Worm (Caenorhabditis elegans) whole organism, L1 larva: Measurements from ENCODE around the gene R02F2.8.

Experiments
- C04F5.9 ChIP-seq: sonication (generic microtip); optimal IDR thresholded peaks from 2 replicates; lab custom pipeline; 2016; ENCODE audit warnings: missing genetic modification characterization, missing compliant biosample characterization
- C34B4.2 ChIP-seq: sonication (generic microtip); optimal IDR thresholded peaks from 2 replicates; lab custom pipeline; 2017; ENCODE audit warnings: mild to moderate bottlenecking, missing genetic modification characterization, missing compliant biosample characterization
- Y116A8C.19 ChIP-seq: sonication (generic microtip); optimal IDR thresholded peaks from 2 replicates; lab custom pipeline; 2016; ENCODE audit warnings: missing compliant biosample characterization, missing genetic modification characterization, borderline replicate concordance
- alr-1 ChIP-seq: fragments of 200-800 bp; sonication (Bioruptor generic); optimal IDR thresholded peaks from 2 replicates; lab custom pipeline; 2018; ENCODE audit warnings: borderline replicate concordance, mild to moderate bottlenecking, missing genetic modification characterization, missing compliant biosample characterization
- aly-2 ChIP-seq: fragments of 150-350 bp; optimal IDR thresholded peaks from 2 replicates; lab custom pipeline; 2014; ENCODE audit warnings: missing biosample characterization, missing genetic modification characterization
- ama-1 ChIP-seq: fragments of 150-350 bp; optimal IDR thresholded peaks from 2 replicates; lab custom pipeline; 2014
- ceh-63 ChIP-seq: fragments of 200-800 bp; sonication (Bioruptor generic); optimal IDR thresholded peaks from 2 replicates; lab custom pipeline; 2018; ENCODE audit warnings: mild to moderate bottlenecking, missing genetic modification characterization, missing compliant biosample characterization
- ceh-8 ChIP-seq: fragments of 200-800 bp; sonication (Bioruptor generic); optimal IDR thresholded peaks from 2 replicates; lab custom pipeline; 2018; ENCODE audit warnings: mild to moderate bottlenecking, missing genetic modification characterization, moderate library complexity, missing compliant biosample characterization
- ceh-90 ChIP-seq: sonication (generic microtip); optimal IDR thresholded peaks from 2 replicates; lab custom pipeline; 2016; ENCODE audit warnings: missing genetic modification characterization, missing compliant biosample characterization
- dsc-1 ChIP-seq: sonication (generic microtip); optimal IDR thresholded peaks from 2 replicates; lab custom pipeline; 2016; ENCODE audit warnings: mild to moderate bottlenecking, missing genetic modification characterization, missing compliant biosample characterization
- egl-13 ChIP-seq: sonication (generic microtip); optimal IDR thresholded peaks from 2 replicates; lab custom pipeline; 2016; ENCODE audit warnings: missing genotype, missing genetic modification reagents, missing genetic modification characterization, missing compliant biosample characterization
- egl-27 ChIP-seq, 2 experiments: fragments of 150-350 bp in 1 of 2; sonication (generic microtip); optimal IDR thresholded peaks; 3 replicates each; lab custom pipeline; 2017 to 2018; ENCODE audit warnings: missing biosample characterization in 2 of 2, missing genetic modification characterization in 2 of 2, missing genetic modification reagents in 2 of 2
- elt-2 ChIP-seq: sonication (generic microtip); optimal IDR thresholded peaks from 2 replicates; lab custom pipeline; 2016; ENCODE audit warnings: missing genetic modification characterization, mild to moderate bottlenecking, inconsistent platforms, missing compliant biosample characterization, missing genetic modification reagents
- fkh-10 ChIP-seq: sonication (generic microtip); optimal IDR thresholded peaks from 2 replicates; lab custom pipeline; 2017; ENCODE audit warnings: missing biosample characterization, missing genetic modification reagents, missing genetic modification characterization
- fkh-4 ChIP-seq: sonication (generic microtip); optimal IDR thresholded peaks from 2 replicates; lab custom pipeline; 2016; ENCODE audit warnings: missing compliant biosample characterization, missing genetic modification characterization, borderline replicate concordance
- hpl-2 ChIP-seq: fragments of 150-350 bp; optimal IDR thresholded peaks from 2 replicates; lab custom pipeline; 2014; ENCODE audit warnings: missing biosample characterization, missing genetic modification reagents, missing genetic modification characterization
- irx-1 ChIP-seq: sonication (generic microtip); optimal IDR thresholded peaks from 2 replicates; lab custom pipeline; 2016; ENCODE audit warnings: missing genetic modification characterization, missing compliant biosample characterization
- isw-1 ChIP-seq: fragments of 200-800 bp; sonication (Bioruptor generic); IDR thresholded peaks from 2 replicates; pipeline ENCODE4 v1.3.6; 2022; ENCODE audit warnings: missing genetic modification characterization, missing compliant biosample characterization
- jun-1 ChIP-seq: fragments of 150-350 bp; optimal IDR thresholded peaks from 2 replicates; lab custom pipeline; 2014; ENCODE audit warnings: missing biosample characterization, missing genetic modification reagents, missing genetic modification characterization
- lin-14 ChIP-seq: fragments of 200-800 bp; sonication (Bioruptor generic); optimal IDR thresholded peaks from 2 replicates; lab custom pipeline; 2018; ENCODE audit warnings: mild to moderate bottlenecking, missing genetic modification characterization, moderate library complexity, missing compliant biosample characterization
- lin-15B ChIP-seq: fragments of 150-350 bp; sonication (generic microtip); optimal IDR thresholded peaks from 3 replicates; lab custom pipeline; 2014; ENCODE audit warnings: missing biosample characterization, missing genetic modification characterization
- lin-35 ChIP-seq, 2 experiments: fragments of 150-350 bp; optimal IDR thresholded peaks; 2 replicates each; lab custom pipeline; 2014; ENCODE audit warnings: missing biosample characterization in 2 of 2, missing genetic modification characterization in 2 of 2, missing genetic modification reagents in 2 of 2
- lin-39 ChIP-seq: fragments of 150-350 bp; optimal IDR thresholded peaks from 2 replicates; lab custom pipeline; 2014; ENCODE audit warnings: missing biosample characterization, missing genetic modification reagents, missing genetic modification characterization
- lsy-2 ChIP-seq, 2 experiments: fragments of 150-350 bp; optimal IDR thresholded peaks; 2 replicates each; lab custom pipeline; 2014; ENCODE audit warnings: missing biosample characterization in 2 of 2, missing genetic modification characterization in 2 of 2
- mab-9 ChIP-seq: fragments of 200-800 bp; sonication (Bioruptor generic); IDR thresholded peaks from 2 replicates; pipeline ENCODE4 v1.3.6; 2022; ENCODE audit warnings: missing genetic modification reagents, missing genetic modification characterization, missing compliant biosample characterization
- mep-1 ChIP-seq: fragments of 150-350 bp; optimal IDR thresholded peaks from 2 replicates; lab custom pipeline; 2014; ENCODE audit warnings: missing biosample characterization, missing genetic modification characterization
- nhr-11 ChIP-seq: fragments of 150-350 bp; optimal IDR thresholded peaks from 2 replicates; lab custom pipeline; 2014; ENCODE audit warnings: missing biosample characterization, missing genetic modification characterization
- nhr-12 ChIP-seq: sonication (generic microtip); optimal IDR thresholded peaks from 2 replicates; lab custom pipeline; 2017; ENCODE audit warnings: missing biosample characterization, missing genetic modification characterization
- nhr-19 ChIP-seq: fragments of 200-800 bp; sonication (Bioruptor generic); conservative IDR thresholded peaks from 2 replicates; pipeline ENCODE4 v1.3.6; 2022; ENCODE audit warnings: missing genetic modification characterization, missing compliant biosample characterization
- nhr-20 ChIP-seq: sonication (generic microtip); optimal IDR thresholded peaks from 2 replicates; lab custom pipeline; 2016; ENCODE audit warnings: mild to moderate bottlenecking, missing genetic modification characterization, missing compliant biosample characterization
- nhr-237 ChIP-seq: fragments of 150-350 bp; optimal IDR thresholded peaks from 2 replicates; lab custom pipeline; 2014; ENCODE audit warnings: missing biosample characterization, missing genetic modification characterization
- nhr-28 ChIP-seq: fragments of 150-350 bp; optimal IDR thresholded peaks from 2 replicates; lab custom pipeline; 2014; ENCODE audit warnings: missing biosample characterization, missing genetic modification characterization
- nhr-71 ChIP-seq: sonication (generic microtip); optimal IDR thresholded peaks from 2 replicates; lab custom pipeline; 2016; ENCODE audit warnings: mild to moderate bottlenecking, missing genetic modification characterization, moderate library complexity, missing compliant biosample characterization
- nhr-84 ChIP-seq: sonication (generic microtip); optimal IDR thresholded peaks from 2 replicates; lab custom pipeline; 2017; ENCODE audit warnings: missing biosample characterization, missing genetic modification characterization
- nhr-85 ChIP-seq: sonication (generic microtip); peaks from one replicate; lab custom pipeline; 2016; ENCODE audit warnings: missing genetic modification characterization, inconsistent platforms, missing compliant biosample characterization
- pqm-1 ChIP-seq: sonication (generic microtip); optimal IDR thresholded peaks from 3 replicates; lab custom pipeline; 2017; ENCODE audit warnings: missing biosample characterization, missing genetic modification characterization
- skn-1 ChIP-seq: fragments of 150-350 bp; optimal IDR thresholded peaks from 2 replicates; lab custom pipeline; 2014; ENCODE audit warnings: missing biosample characterization, missing genetic modification characterization
- snpc-4 ChIP-seq: fragments of 150-350 bp; optimal IDR thresholded peaks from 2 replicates; lab custom pipeline; 2014; ENCODE audit warnings: missing biosample characterization, missing genetic modification characterization
- snu-23 ChIP-seq: sonication (generic microtip); optimal IDR thresholded peaks from 2 replicates; lab custom pipeline; 2016; ENCODE audit warnings: missing genetic modification characterization, missing compliant biosample characterization
- sox-4 ChIP-seq: sonication (generic microtip); optimal IDR thresholded peaks from 2 replicates; lab custom pipeline; 2016; ENCODE audit warnings: missing genetic modification characterization, missing compliant biosample characterization
- swsn-7 ChIP-seq: sonication (generic microtip); optimal IDR thresholded peaks from 2 replicates; lab custom pipeline; 2016; ENCODE audit warnings: missing genetic modification characterization, missing compliant biosample characterization
- tlp-1 ChIP-seq: fragments of 150-350 bp; optimal IDR thresholded peaks from 2 replicates; lab custom pipeline; 2014; ENCODE audit warnings: missing biosample characterization, missing genetic modification characterization
- unc-62 ChIP-seq: fragments of 150-350 bp; optimal IDR thresholded peaks from 2 replicates; lab custom pipeline; 2014; ENCODE audit warnings: missing biosample characterization, missing genetic modification reagents, missing genetic modification characterization
- unc-86 ChIP-seq: sonication (generic microtip); optimal IDR thresholded peaks from 2 replicates; lab custom pipeline; 2016; ENCODE audit warnings: missing genetic modification characterization, missing compliant biosample characterization
- unc-98 ChIP-seq: fragments of 200-800 bp; sonication (Bioruptor generic); IDR thresholded peaks from 2 replicates; pipeline ENCODE4 v1.3.6; 2022; ENCODE audit warnings: missing genetic modification characterization, missing compliant biosample characterization
- vab-15 ChIP-seq: sonication (generic microtip); optimal IDR thresholded peaks from 2 replicates; lab custom pipeline; 2017; ENCODE audit warnings: missing genotype, mild to moderate bottlenecking, missing genetic modification characterization, missing compliant biosample characterization
- xbp-1 ChIP-seq: sonication (generic microtip); optimal IDR thresholded peaks from 2 replicates; lab custom pipeline; 2016; ENCODE audit warnings: missing genetic modification characterization, missing compliant biosample characterization
- zag-1 ChIP-seq: fragments of 150-350 bp; optimal IDR thresholded peaks from 2 replicates; lab custom pipeline; 2014; ENCODE audit warnings: missing biosample characterization, missing genetic modification characterization
- ztf-4 ChIP-seq: fragments of 150-350 bp; optimal IDR thresholded peaks from 2 replicates; lab custom pipeline; 2014; ENCODE audit warnings: missing biosample characterization, missing genetic modification characterization

Gene R02F2.8

ce11 chrIII:5501358-5502287 lies 6.6 kb upstream of the R02F2.8 start, which contains the start of gene R02F2.1 (continued):
- peak; percentile 78 for TF ChIP-seq snu-23 (GFP tag; lab: Kevin White, UChicago)
- TF ChIP-seq xbp-1 (tag; lab: Kevin White, UChicago), result peak; percentile 14
- TF ChIP-seq nhr-11 (tag; lab: Kevin White, UChicago), result no peak
- TF ChIP-seq nhr-84 (tag; lab: Kevin White, UChicago), result no peak
- TF ChIP-seq nhr-71 (tag; lab: Kevin White, UChicago), result peak; percentile 72
- TF ChIP-seq unc-86 (tag; lab: Kevin White, UChicago), result no peak
- TF ChIP-seq ceh-90 (tag; lab: Kevin White, UChicago), result no peak
- TF ChIP-seq nhr-237 (tag; lab: Kevin White, UChicago), result no peak
- no peak for TF ChIP-seq vab-15 (tag; lab: Kevin White, UChicago)
- TF ChIP-seq skn-1 (tag; lab: Kevin White, UChicago), result peak; percentile 16
- TF ChIP-seq lin-35 (GFP tag; optimal IDR thresholded peaks at IDR 0.05; lab: Kevin White, UChicago), result peak; percentile 21 to 87

- no peak for TF ChIP-seq tlp-1
- no peak for TF ChIP-seq lin-39
- no peak for TF ChIP-seq nhr-12 (tag; lab: Kevin White, UChicago)
- TF ChIP-seq ceh-8 (GFP tag; lab: Kevin White, UChicago), result peak; percentile 39
- no peak for TF ChIP-seq snu-23 (GFP tag; lab: Kevin White, UChicago)
- TF ChIP-seq aly-2, result no peak
- no peak for TF ChIP-seq mep-1 (tag; lab: Kevin White, UChicago)
- TF ChIP-seq lsy-2 (tag; optimal IDR thresholded peaks at IDR 0.05; lab: Kevin White, UChicago), result peak; percentile 7 to 19
- TF ChIP-seq Y116A8C.19 (tag; lab: Kevin White, UChicago), result no peak
- TF ChIP-seq egl-13 (tag; lab: Kevin White, UChicago), result peak; percentile 30
- no peak for TF ChIP-seq ceh-63 (GFP tag; lab: Kevin White, UChicago)
- no peak for TF ChIP-seq ztf-4 (tag; lab: Kevin White, UChicago)
- TF ChIP-seq irx-1 (tag; lab: Kevin White, UChicago), result no peak
- TF ChIP-seq zag-1, result no peak
- no peak for TF ChIP-seq egl-27 (tag; optimal IDR thresholded peaks at IDR 0.05; lab: Kevin White, UChicago)
- peak; percentile 17 for TF ChIP-seq lin-14 (GFP tag; lab: Kevin White, UChicago)
- TF ChIP-seq pqm-1 (tag; lab: Kevin White, UChicago), result no peak
- no peak for TF ChIP-seq C04F5.9
- TF ChIP-seq unc-98 (GFP tag; lab: Robert Waterston, UW), result no peak
- no peak for TF ChIP-seq ama-1 (lab: Kevin White, UChicago)
- no peak for TF ChIP-seq nhr-85 (tag; lab: Kevin White, UChicago)
- TF ChIP-seq jun-1 (tag; lab: Kevin White, UChicago), result no peak
- no peak for TF ChIP-seq unc-62 (GFP tag; lab: Kevin White, UChicago)
- TF ChIP-seq dsc-1 (tag; lab: Kevin White, UChicago), result peak; percentile 99
- peak; percentile 8 for TF ChIP-seq unc-86 (tag; lab: Kevin White, UChicago)
- TF ChIP-seq sox-4 (tag; lab: Kevin White, UChicago), result peak; percentile 80
- TF ChIP-seq nhr-20 (tag; lab: Kevin White, UChicago), result peak; percentile 19
- TF ChIP-seq elt-2 (tag; lab: Kevin White, UChicago), result no peak
- TF ChIP-seq isw-1 (GFP tag; lab: Robert Waterston, UW), result no peak
- no peak for TF ChIP-seq lin-15B (tag; lab: Kevin White, UChicago)
- no peak for TF ChIP-seq skn-1 (tag; lab: Kevin White, UChicago)
- TF ChIP-seq nhr-28, result no peak
- no peak for TF ChIP-seq C34B4.2 (tag; lab: Kevin White, UChicago)
- TF ChIP-seq alr-1, result no peak
- peak; percentile 58 for TF ChIP-seq fkh-4 (tag; lab: Kevin White, UChicago)
- no peak for TF ChIP-seq mab-9 (GFP tag; lab: Robert Waterston, UW)
- TF ChIP-seq xbp-1 (tag; lab: Kevin White, UChicago), result no peak
- no peak for TF ChIP-seq nhr-19 (GFP tag; lab: Robert Waterston, UW)
- peak; percentile 19 for TF ChIP-seq swsn-7 (tag; lab: Kevin White, UChicago)
- TF ChIP-seq nhr-84 (tag; lab: Kevin White, UChicago), result no peak
- no peak for TF ChIP-seq fkh-10 (GFP tag; lab: Kevin White, UChicago)
- no peak for TF ChIP-seq snpc-4 (tag; lab: Kevin White, UChicago)
- no peak for TF ChIP-seq hpl-2
These were observed 5.7 kb upstream of the R02F2.8 start for ce11 chrIII:5500732-5501131.
